Worm (Caenorhabditis elegans): ENCODE data around the gene srh-299.
"Not testable (repeated sequence)": the region's sequence is repeated elsewhere in the genome, so short reads cannot be mapped to it uniquely, and the experiment has no call there.

DNA sequence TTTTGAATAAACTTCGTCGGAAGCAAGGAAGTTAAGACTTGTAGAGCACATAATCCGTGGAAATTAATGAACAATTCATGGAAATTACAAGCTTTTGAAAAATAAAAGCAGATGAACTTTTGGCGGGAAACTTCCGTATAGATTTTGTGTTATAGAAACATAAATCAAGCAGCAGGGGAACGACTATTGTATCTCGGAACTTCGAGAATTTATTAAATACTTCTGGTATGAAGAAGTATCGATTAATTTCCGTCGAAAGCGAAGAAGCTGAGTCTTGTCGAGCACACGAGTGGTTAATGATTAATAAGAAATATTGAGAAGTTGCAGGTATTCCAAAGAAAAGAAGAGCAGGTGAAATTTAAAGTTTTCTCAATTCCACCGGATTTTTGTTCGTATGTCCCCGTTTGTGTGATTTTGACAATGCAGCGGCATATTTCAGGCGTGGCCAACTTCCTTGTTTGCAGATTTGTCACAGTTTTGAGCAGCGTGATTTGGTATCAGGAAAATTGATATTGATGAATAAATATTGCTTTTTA, 12.8 kb upstream of the srh-299 start, which contains the start of gene srh-147:
- not testable (repeated sequence) for TF ChIP-seq ces-1 (GFP tag; optimal IDR thresholded peaks at IDR 0.05); lin-13 (tag; optimal IDR thresholded peaks at IDR 0.05); mep-1 (tag; optimal IDR thresholded peaks at IDR 0.05); unc-39 (tag; optimal IDR thresholded peaks at IDR 0.05); snpc-4 (tag; optimal IDR thresholded peaks at IDR 0.05); sptf-1 (tag; optimal IDR thresholded peaks at IDR 0.05)
